Fruit fly (Drosophila melanogaster): ENCODE results near the gene CG31522.

Gene CG31522

DNA sequence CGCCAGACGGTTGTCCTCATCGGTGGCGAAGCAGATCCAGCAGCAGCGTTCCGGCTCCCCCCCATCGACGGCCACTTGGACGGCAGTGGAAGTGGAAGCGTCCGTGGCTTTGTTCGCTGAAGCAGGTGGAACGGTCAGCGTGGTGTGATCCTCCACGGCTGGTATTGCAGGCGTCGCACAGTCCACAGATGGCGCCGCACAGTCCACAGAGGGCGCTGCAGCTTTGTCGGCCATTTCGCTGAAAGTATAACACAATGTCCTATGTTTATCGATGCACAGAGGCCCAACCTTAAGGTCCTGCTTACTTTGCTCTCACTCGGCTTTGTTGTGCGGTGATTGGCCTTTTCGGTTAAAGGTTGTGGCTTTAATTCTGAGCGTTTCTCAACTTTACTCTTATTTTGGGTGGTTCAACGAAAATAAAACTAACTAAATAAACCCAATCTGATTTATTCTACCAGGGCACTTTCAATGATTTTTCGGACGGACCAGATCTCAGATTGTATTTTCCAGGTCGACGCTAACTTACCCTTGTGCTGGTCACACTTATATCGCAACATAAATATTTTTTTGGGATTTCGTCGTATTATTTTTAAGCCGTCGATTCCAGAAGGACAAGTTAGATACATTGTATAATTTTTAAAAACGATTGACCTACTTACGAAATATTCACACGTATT is 65.1 kb downstream of the CG31522 start, which contains the start of gene CG9855 (continued):
- TF ChIP-seq CG4617 (GFP tag; optimal IDR thresholded peaks at IDR 0.05; ENCODE audit: borderline replicate concordance) (peak; percentile 83), Ets97D (GFP tag; optimal IDR thresholded peaks at IDR 0.05) (peak; percentile 45), jumu (GFP tag; optimal IDR thresholded peaks at IDR 0.05) (no peak), br (optimal IDR thresholded peaks at IDR 0.05) (no peak), CG9797 (GFP tag; optimal IDR thresholded peaks at IDR 0.05) (peak; percentile 86), Hr3 (GFP tag; optimal IDR thresholded peaks at IDR 0.05) (peak; percentile 16), trem (tag; optimal IDR thresholded peaks at IDR 0.05) (peak; percentile 46), insv (GFP tag; optimal IDR thresholded peaks at IDR 0.05) (no peak), CG7928 (GFP tag; optimal IDR thresholded peaks at IDR 0.05) (peak; percentile 66), CG33213 (GFP tag; optimal IDR thresholded peaks at IDR 0.05) (peak; percentile 83), CG15514 (GFP tag; optimal IDR thresholded peaks at IDR 0.05) (peak; percentile 62), CG13894 (tag; optimal IDR thresholded peaks at IDR 0.05) (peak; percentile 33), CG11504 (tag; optimal IDR thresholded peaks at IDR 0.05) (peak; percentile 2), aop (GFP tag; IDR thresholded peaks at IDR 0.05) (no peak), CG13287 (GFP tag; IDR thresholded peaks at IDR 0.05; ENCODE audit: partially characterized antibody) (peak; percentile 48; the same call in 1 of the 2 replicates), BEAF-32 (GFP tag; optimal IDR thresholded peaks at IDR 0.05) (peak; percentile 59), CG34224 (GFP tag; IDR thresholded peaks at IDR 0.05; ENCODE audit: partially characterized antibody) (0 out of 3 replicates have a peak, but pooled peaks have one; percentile 33), knrl (GFP tag; IDR thresholded peaks at IDR 0.05; ENCODE audit: partially characterized antibody) (0 out of 3 replicates have a peak, but pooled peaks have one; percentile 11), chinmo (GFP tag; IDR thresholded peaks at IDR 0.05; ENCODE audit: partially characterized antibody) (no peak), CG12219 (GFP tag; optimal IDR thresholded peaks at IDR 0.05) (no peak), Opbp (GFP tag; IDR thresholded peaks at IDR 0.05; ENCODE audit: partially characterized antibody) (0 out of 3 replicates have a peak, but pooled peaks have one; percentile 13), gfzf (GFP tag; optimal IDR thresholded peaks at IDR 0.05) (peak; percentile 94), CG10431 (GFP tag; optimal IDR thresholded peaks at IDR 0.05) (peak; percentile 11), B-H2 (GFP tag; optimal IDR thresholded peaks at IDR 0.05) (no peak), Ravus (GFP tag; IDR thresholded peaks at IDR 0.05) (no peak), Doc3 (GFP tag; IDR thresholded peaks at IDR 0.05; ENCODE audit: partially characterized antibody) (no peak), CG15696 (tag; optimal IDR thresholded peaks at IDR 0.05) (no peak), unc-4 (GFP tag; IDR thresholded peaks at IDR 0.05; ENCODE audit: partially characterized antibody) (no peak), CG8924 (tag; optimal IDR thresholded peaks at IDR 0.05) (peak; percentile 39), CG14710 (tag; optimal IDR thresholded peaks at IDR 0.05) (peak; percentile 43), CG30020 (tag; optimal IDR thresholded peaks at IDR 0.05) (peak; percentile 84), disco-r (GFP tag; optimal IDR thresholded peaks at IDR 0.05) (no peak), CG16779 (GFP tag; IDR thresholded peaks at IDR 0.05) (no peak), CG17829 (tag; optimal IDR thresholded peaks at IDR 0.05) (peak; percentile 50), Bgb (GFP tag; IDR thresholded peaks at IDR 0.05; ENCODE audit: partially characterized antibody) (peak; percentile 13; the same call in 1 of the 2 replicates), Pdp1 (GFP tag; optimal IDR thresholded peaks at IDR 0.05) (peak in 1 of 2 experiments; percentile 79), MESR4 (GFP tag; optimal IDR thresholded peaks at IDR 0.05) (peak; percentile 75), Elba2 (GFP tag; optimal IDR thresholded peaks at IDR 0.05) (peak; percentile 24), Dll (GFP tag; IDR thresholded peaks at IDR 0.05; ENCODE audit: partially characterized antibody) (0 out of 4 replicates have a peak, but pooled peaks have one; percentile 41), Xrp1 (GFP tag; IDR thresholded peaks at IDR 0.05) (no peak), scrt (GFP tag; optimal IDR thresholded peaks at IDR 0.05) (no peak), E2f2 (GFP tag; IDR thresholded peaks at IDR 0.05) (peak; percentile 50), YL-1 (GFP tag; optimal IDR thresholded peaks at IDR 0.05) (peak; percentile 79), hbn (GFP tag; IDR thresholded peaks at IDR 0.05; ENCODE audit: partially characterized antibody) (peak; percentile 37; the same call in 1 of the 2 replicates), nerfin-1 (tag; optimal IDR thresholded peaks at IDR 0.05) (peak; percentile 8), MTF-1 (GFP tag; optimal IDR thresholded peaks at IDR 0.05; ENCODE audit: borderline replicate concordance) (no peak), CG3995 (GFP tag; optimal IDR thresholded peaks at IDR 0.05) (peak; percentile 85)
